Fruit fly (Drosophila melanogaster): ENCODE data around the gene Hrd3.

Gene Hrd3

dm6 chr3R:23734573-23735404 lies 23.6 kb downstream of the Hrd3 start:
- no peak for TF ChIP-seq CG17801 (GFP tag; optimal IDR thresholded peaks at IDR 0.05; ENCODE audit: partially characterized antibody)

DNA sequence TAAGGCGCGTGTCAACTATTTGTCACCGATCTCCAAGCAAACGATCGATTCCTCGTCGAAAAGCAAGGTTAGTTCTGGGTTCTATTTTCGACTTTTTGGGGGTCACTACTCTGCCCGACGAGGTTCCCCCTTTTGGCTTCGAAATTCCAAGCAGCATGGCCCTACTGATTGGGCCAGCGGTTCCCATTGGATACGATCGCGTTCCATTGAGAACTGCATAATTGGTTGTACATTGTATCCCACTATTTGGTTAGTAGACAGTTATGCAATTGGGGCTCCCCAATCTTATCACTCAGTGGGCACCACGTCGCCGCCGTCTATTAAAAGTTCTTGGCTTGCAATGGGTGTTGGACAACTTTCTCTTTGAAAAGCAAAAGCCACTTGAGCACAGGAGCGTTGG lies 24.6 kb downstream of the Hrd3 start:
- no peak for TF ChIP-seq CG17801 (GFP tag; optimal IDR thresholded peaks at IDR 0.05; ENCODE audit: partially characterized antibody)

DNA sequence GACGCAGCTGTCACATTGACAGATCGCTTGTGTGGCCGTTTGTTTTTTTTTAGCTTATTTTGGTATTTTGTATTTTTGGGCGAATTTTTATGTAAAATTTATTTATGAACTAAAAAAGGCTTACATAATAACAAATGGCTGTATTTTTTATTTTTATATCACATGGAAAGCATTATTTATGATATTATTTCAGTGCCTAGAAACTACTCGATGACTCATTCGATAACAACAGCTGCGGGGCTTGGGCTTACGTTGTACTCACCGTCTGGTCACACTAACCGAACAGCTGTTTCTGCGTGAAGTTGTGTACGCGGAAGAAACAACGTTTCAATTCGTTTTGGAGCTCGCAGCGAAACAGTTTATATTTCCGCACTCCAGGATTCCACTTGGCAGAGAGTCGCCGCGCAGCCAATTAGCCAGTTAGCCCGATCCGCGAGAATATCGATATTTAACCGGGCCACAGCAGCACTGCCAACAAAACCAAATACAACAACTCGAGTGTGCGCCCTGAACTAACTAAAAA lies 25.3 kb downstream of the Hrd3 start, which contains the start of the genes Hmgcr and Rpn9:
TSS of gene Hmgcr (plus strand) at position 335 of the 523 bp plus-strand sequence.
TSS of gene Rpn9 (minus strand) at position 473 of the 523 bp plus-strand sequence.
- peak; percentile 37 for TF ChIP-seq CG17801 (GFP tag; optimal IDR thresholded peaks at IDR 0.05; ENCODE audit: partially characterized antibody)

- TF ChIP-seq CG17801 (GFP tag; optimal IDR thresholded peaks at IDR 0.05; ENCODE audit: partially characterized antibody) = no peak
Measured at dm6 chr3R:23732533-23732932, 25.8 kb downstream of the Hrd3 start.

dm6 chr3R:23730472-23730801 lies 27.9 kb downstream of the Hrd3 start:
- no peak for TF ChIP-seq CG17801 (GFP tag; optimal IDR thresholded peaks at IDR 0.05; ENCODE audit: partially characterized antibody)

- TF ChIP-seq CG17801 (GFP tag; optimal IDR thresholded peaks at IDR 0.05; ENCODE audit: partially characterized antibody) = no peak
Measured at dm6 chr3R:23729632-23730471, 28.5 kb downstream of the Hrd3 start.

DNA sequence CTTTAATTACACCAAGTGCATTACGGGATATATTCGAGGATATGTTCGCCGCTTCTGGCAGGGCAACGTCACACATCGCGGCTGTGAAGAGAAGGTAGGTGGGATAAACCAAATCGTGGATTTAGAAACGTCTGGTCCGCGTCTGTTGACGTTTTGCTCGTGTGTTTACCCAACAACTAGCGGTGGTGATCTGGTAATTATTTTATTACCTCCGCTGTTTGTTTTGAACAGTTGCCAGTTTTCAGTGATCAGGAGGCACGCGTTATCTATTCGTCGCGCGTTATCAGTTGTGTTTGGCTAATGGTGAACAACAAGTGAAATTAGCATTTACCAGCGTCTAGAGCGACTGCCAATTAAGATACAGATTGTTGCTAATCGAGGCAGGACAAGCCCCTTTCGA lies 29.3 kb downstream of the Hrd3 start:
- TF ChIP-seq CG17801 (GFP tag; optimal IDR thresholded peaks at IDR 0.05; ENCODE audit: partially characterized antibody) = no peak

DNA sequence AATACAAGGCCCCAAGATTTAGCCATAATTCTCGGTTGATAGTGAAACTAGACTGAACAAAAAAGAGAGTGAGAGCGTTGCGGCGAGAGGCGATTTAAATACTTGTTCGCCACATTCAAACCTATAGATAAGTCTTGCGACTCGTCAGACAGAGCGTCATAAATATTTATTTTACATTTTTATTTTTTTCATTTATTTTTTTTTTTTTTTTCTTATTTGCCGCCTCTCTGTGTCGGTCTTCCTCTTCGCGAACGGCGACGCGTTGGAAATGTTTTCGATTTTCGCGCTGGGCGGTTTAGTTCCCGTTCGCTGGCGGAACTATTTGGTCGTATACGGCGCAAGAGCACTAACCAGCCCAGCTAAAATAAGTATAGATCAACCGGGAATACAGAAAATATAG lies 30.3 kb downstream of the Hrd3 start:
- peak; percentile 69 for TF ChIP-seq CG17801 (GFP tag; optimal IDR thresholded peaks at IDR 0.05; ENCODE audit: partially characterized antibody)

DNA sequence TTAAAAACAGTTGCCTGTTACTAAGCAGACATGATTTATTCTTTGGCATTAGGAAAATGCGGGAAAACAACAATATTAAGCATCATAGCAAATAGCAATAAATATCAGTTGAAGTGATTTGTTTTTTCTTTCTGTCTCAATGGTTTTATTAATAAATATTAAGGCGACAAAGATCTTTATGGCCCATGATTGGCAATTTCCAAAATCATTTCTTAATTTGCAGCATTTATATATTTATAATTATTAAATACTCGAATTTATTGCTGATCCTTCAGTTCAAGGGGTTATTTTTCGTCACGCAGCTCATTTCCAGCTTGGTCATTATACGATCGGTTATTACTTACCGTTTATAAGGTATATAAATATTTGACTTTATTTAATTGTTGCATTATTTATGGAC lies 30.7 kb downstream of the Hrd3 start:
- no peak for TF ChIP-seq CG17801 (GFP tag; optimal IDR thresholded peaks at IDR 0.05; ENCODE audit: partially characterized antibody)

dm6 chr3R:23726740-23727139 lies 31.6 kb downstream of the Hrd3 start:
- TF ChIP-seq CG17801 (GFP tag; optimal IDR thresholded peaks at IDR 0.05; ENCODE audit: partially characterized antibody) = peak; percentile 51

DNA sequence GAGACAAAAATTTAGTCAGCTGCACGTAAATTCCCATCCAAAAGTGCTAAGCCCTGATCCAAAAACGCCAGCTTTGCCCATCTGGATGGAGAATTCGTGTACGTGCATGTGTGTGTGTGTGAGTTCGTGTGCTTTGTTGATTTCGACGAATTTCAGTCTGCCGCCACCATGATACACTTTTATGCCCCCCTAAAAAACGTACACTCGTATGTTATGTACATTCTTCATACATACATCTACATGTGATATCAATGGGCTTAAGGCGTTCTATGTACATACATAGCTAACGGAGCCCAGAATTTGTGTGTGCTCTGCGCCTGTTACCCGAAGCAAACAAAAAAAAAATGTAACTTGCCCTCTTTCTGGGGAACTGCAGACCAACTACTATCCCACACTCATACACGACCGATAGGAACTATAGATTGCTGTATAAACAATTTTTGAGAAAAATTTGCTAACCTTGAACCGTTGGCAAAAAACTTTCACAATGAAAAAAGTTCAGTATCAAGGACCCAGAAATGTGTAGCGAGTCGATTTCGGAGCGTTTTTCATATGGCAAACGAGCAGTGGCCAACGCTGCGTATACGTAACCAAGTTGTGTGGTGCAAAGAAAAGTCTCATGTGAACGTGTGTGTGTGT lies 32.5 kb downstream of the Hrd3 start:
- TF ChIP-seq CG17801 (GFP tag; optimal IDR thresholded peaks at IDR 0.05; ENCODE audit: partially characterized antibody) = no peak

DNA sequence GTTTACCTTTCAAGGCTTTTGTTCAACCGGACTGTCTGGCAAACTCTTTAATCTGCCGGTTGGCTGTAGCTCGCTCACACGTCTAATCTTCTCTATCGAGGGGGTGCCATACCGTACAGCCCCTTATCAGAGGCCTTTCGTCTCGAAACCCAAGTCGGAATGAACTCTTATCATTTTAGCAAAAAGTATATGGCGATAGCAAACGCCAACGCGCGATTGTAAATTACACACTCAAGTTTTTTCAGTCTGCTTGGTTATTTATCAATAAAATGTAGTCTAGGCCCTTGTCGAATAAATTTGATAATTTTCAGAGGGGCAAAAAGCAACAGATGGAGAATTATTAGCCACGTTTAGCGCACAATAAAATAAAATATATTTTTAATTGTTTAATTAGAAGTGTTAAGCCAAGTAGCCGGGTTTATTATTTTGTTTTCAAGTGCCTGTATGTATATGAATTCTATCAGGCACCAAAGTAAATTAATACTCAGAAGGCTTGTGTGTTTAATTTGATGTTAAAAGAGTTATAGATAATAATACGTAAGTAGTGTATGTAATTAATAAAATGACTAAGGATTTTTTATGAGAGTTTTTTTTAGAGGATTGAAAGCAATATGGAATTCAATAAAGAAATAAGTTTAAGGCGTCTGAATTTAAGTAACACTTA lies 33.4 kb downstream of the Hrd3 start:
- no peak for TF ChIP-seq CG17801 (GFP tag; optimal IDR thresholded peaks at IDR 0.05; ENCODE audit: partially characterized antibody)

- peak; percentile 17 for TF ChIP-seq CG17801 (GFP tag; optimal IDR thresholded peaks at IDR 0.05; ENCODE audit: partially characterized antibody)
Measured at dm6 chr3R:23723381-23724034, 34.8 kb downstream of the Hrd3 start.

DNA sequence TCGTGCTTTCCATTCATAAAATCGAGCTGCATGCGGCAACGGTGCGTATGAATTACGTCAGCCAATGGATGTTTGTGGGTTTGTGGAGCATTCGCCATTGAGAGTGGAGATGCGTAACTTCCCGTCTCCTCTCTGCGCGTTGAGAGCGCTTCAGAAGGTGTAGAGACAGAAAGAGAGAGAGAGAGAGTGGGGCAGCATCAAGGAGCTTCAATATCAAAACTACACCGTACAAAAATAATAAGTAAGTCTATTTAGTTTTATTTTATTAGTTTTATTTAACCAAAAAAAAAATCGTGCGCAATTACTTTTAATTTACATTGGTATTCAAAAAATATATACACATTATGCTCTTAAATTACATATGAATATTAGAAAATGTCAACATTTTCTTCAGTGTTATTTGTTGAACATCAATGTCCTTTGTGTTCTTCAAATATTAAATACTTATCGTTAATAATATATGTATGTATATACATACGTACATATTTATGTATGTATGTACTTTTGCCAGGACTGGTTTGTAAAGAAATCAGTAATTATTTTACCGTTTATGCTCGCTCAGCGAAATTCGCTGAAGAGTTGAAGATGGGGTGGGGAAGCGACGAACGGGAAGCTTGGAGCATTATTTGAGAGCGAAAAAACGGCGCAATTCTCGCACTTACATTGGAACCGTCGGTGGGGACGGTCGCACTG lies 35.5 kb downstream of the Hrd3 start, which contains the start of gene CG10365:
TSS of gene CG10365 (plus strand) at position 652 of the 693 bp plus-strand sequence.
- no peak for TF ChIP-seq CG17801 (GFP tag; optimal IDR thresholded peaks at IDR 0.05; ENCODE audit: partially characterized antibody)

Data from ovary, adult (tissue).